Worm (Caenorhabditis elegans) whole organism, L3 larva: ENCODE measurements around the gene nspd-4.
A peak's percentile ranks its signal among the peaks of the same experiment; 100 is the strongest.
"Not testable (repeated sequence)": the region's sequence is repeated elsewhere in the genome, so short reads cannot be mapped to it uniquely, and the experiment has no call there.

Source experiments
- R02D3.7 ChIP-seq: fragments of 150-350 bp; optimal IDR thresholded peaks from 2 replicates; lab custom pipeline; 2014; ENCODE audit warnings: missing biosample characterization, missing genetic modification characterization
- ZK546.5 ChIP-seq: sonication (generic microtip); optimal IDR thresholded peaks from 2 replicates; lab custom pipeline; 2017; ENCODE audit warnings: missing biosample characterization, missing genetic modification characterization
- ama-1 ChIP-seq: fragments of 150-350 bp; optimal IDR thresholded peaks from 2 replicates; lab custom pipeline; 2018
- ceh-16 ChIP-seq: sonication (generic microtip); optimal IDR thresholded peaks from 2 replicates; lab custom pipeline; 2017; ENCODE audit warnings: missing biosample characterization, missing genetic modification characterization
- ceh-28 ChIP-seq: fragments of 150-350 bp; optimal IDR thresholded peaks from 2 replicates; lab custom pipeline; 2014; ENCODE audit warnings: missing biosample characterization, missing genetic modification reagents, missing genetic modification characterization
- daf-12 ChIP-seq: fragments of 150-350 bp; optimal IDR thresholded peaks from 2 replicates; lab custom pipeline; 2014; ENCODE audit warnings: missing biosample characterization, missing genetic modification reagents, missing genetic modification characterization
- egl-27 ChIP-seq: sonication (generic microtip); optimal IDR thresholded peaks from 4 replicates; lab custom pipeline; 2017; ENCODE audit warnings: missing biosample characterization, missing genetic modification reagents, missing genetic modification characterization
- egl-5 ChIP-seq: fragments of 150-350 bp; optimal IDR thresholded peaks from 2 replicates; lab custom pipeline; 2017; ENCODE audit warnings: missing biosample characterization, missing genetic modification reagents, missing genetic modification characterization, inconsistent platforms
- elt-1 ChIP-seq: fragments of 150-350 bp; optimal IDR thresholded peaks from 2 replicates; lab custom pipeline; 2014; ENCODE audit warnings: missing biosample characterization, missing genetic modification characterization
- elt-2 ChIP-seq: sonication (generic microtip); optimal IDR thresholded peaks from 2 replicates; lab custom pipeline; 2016; ENCODE audit warnings: missing genetic modification reagents, mild to moderate bottlenecking, missing genetic modification characterization, missing compliant biosample characterization
- elt-3 ChIP-seq, 3 experiments: fragments of 150-350 bp in 1 of 3; sonication (generic microtip) in 2 of 3; optimal IDR thresholded peaks; 2 replicates in 2 of 3; 4 replicates in 1 of 3; lab custom pipeline; 2014 to 2017; ENCODE audit warnings: missing biosample characterization in 3 of 3, missing genetic modification characterization in 3 of 3
- eor-1 ChIP-seq, 2 experiments: fragments of 150-350 bp; optimal IDR thresholded peaks; 2 replicates each; lab custom pipeline; 2014 to 2018; ENCODE audit warnings: missing biosample characterization in 2 of 2, missing genetic modification characterization in 2 of 2
- fkh-10 ChIP-seq: sonication (generic microtip); optimal IDR thresholded peaks from 2 replicates; lab custom pipeline; 2017; ENCODE audit warnings: missing biosample characterization, missing genetic modification reagents, missing genetic modification characterization
- fkh-2 ChIP-seq: fragments of 150-350 bp; optimal IDR thresholded peaks from 2 replicates; lab custom pipeline; 2014; ENCODE audit warnings: missing biosample characterization, missing genetic modification reagents, missing genetic modification characterization
- fos-1 ChIP-seq: fragments of 150-350 bp; optimal IDR thresholded peaks from 2 replicates; lab custom pipeline; 2014; ENCODE audit warnings: missing biosample characterization, missing genetic modification characterization
- hmg-11 ChIP-seq: sonication (generic microtip); optimal IDR thresholded peaks from 2 replicates; lab custom pipeline; 2016; ENCODE audit warnings: missing genetic modification characterization, missing compliant biosample characterization
- jun-1 ChIP-seq: fragments of 150-350 bp; optimal IDR thresholded peaks from 2 replicates; lab custom pipeline; 2014; ENCODE audit warnings: missing biosample characterization, missing genetic modification reagents, missing genetic modification characterization
- lin-39 ChIP-seq: fragments of 150-350 bp; optimal IDR thresholded peaks from 2 replicates; lab custom pipeline; 2018; ENCODE audit warnings: missing biosample characterization, missing genetic modification reagents, missing genetic modification characterization
- lsy-12 ChIP-seq: sonication (generic microtip); optimal IDR thresholded peaks from 2 replicates; lab custom pipeline; 2016; ENCODE audit warnings: mild to moderate bottlenecking, missing genetic modification characterization, missing compliant biosample characterization
- mdl-1 ChIP-seq: fragments of 150-350 bp; optimal IDR thresholded peaks from 2 replicates; lab custom pipeline; 2014; ENCODE audit warnings: missing biosample characterization, missing genetic modification characterization
- mml-1 ChIP-seq: fragments of 150-350 bp; sonication (generic microtip); optimal IDR thresholded peaks from 3 replicates; lab custom pipeline; 2014; ENCODE audit warnings: missing biosample characterization, missing genetic modification characterization
- nfya-1 ChIP-seq: sonication (generic microtip); optimal IDR thresholded peaks from 2 replicates; lab custom pipeline; 2017; ENCODE audit warnings: missing genetic modification characterization, mild to moderate bottlenecking, missing compliant biosample characterization, antibody characterized with exemption, moderate library complexity; ENCODE audit not compliant: insufficient read depth
- nhr-11 ChIP-seq: fragments of 150-350 bp; optimal IDR thresholded peaks from 2 replicates; lab custom pipeline; 2014; ENCODE audit warnings: missing biosample characterization, missing genetic modification characterization
- nhr-12 ChIP-seq: fragments of 150-350 bp; optimal IDR thresholded peaks from 2 replicates; lab custom pipeline; 2014; ENCODE audit warnings: missing biosample characterization, missing genetic modification characterization
- nhr-23 ChIP-seq: fragments of 150-350 bp; optimal IDR thresholded peaks from 2 replicates; lab custom pipeline; 2014; ENCODE audit warnings: missing biosample characterization, missing genetic modification reagents, missing genetic modification characterization
- nhr-237 ChIP-seq: fragments of 150-350 bp; optimal IDR thresholded peaks from 2 replicates; lab custom pipeline; 2014; ENCODE audit warnings: missing biosample characterization, missing genetic modification characterization
- nhr-25 ChIP-seq: sonication (generic microtip); optimal IDR thresholded peaks from 2 replicates; lab custom pipeline; 2017; ENCODE audit warnings: missing biosample characterization, missing genetic modification characterization
- nhr-28 ChIP-seq: fragments of 150-350 bp; optimal IDR thresholded peaks from 2 replicates; lab custom pipeline; 2014; ENCODE audit warnings: missing biosample characterization, missing genetic modification characterization
- nhr-43 ChIP-seq: sonication (generic microtip); optimal IDR thresholded peaks from 2 replicates; lab custom pipeline; 2016; ENCODE audit warnings: mild to moderate bottlenecking, missing genetic modification characterization, missing compliant biosample characterization; ENCODE audit not compliant: poor library complexity, severe bottlenecking
- nhr-67 ChIP-seq: fragments of 150-350 bp; optimal IDR thresholded peaks from 2 replicates; lab custom pipeline; 2014; ENCODE audit warnings: missing biosample characterization, missing genetic modification characterization
- nhr-76 ChIP-seq: fragments of 150-350 bp; sonication (generic microtip); optimal IDR thresholded peaks from 5 replicates; lab custom pipeline; 2014; ENCODE audit warnings: missing biosample characterization, missing genetic modification characterization
- nhr-77 ChIP-seq: fragments of 150-350 bp; optimal IDR thresholded peaks from 2 replicates; lab custom pipeline; 2014; ENCODE audit warnings: missing biosample characterization, missing genetic modification characterization
- pha-4 ChIP-seq: fragments of 150-350 bp; optimal IDR thresholded peaks from 2 replicates; lab custom pipeline; 2014; ENCODE audit warnings: missing biosample characterization, missing genetic modification reagents, missing genetic modification characterization
- pqm-1 ChIP-seq: fragments of 150-350 bp; optimal IDR thresholded peaks from 2 replicates; lab custom pipeline; 2017; ENCODE audit warnings: missing biosample characterization, missing genetic modification characterization, inconsistent platforms
- sea-2 ChIP-seq: fragments of 150-350 bp; sonication (generic microtip); optimal IDR thresholded peaks from 4 replicates; lab custom pipeline; 2014; ENCODE audit warnings: missing biosample characterization, missing genetic modification reagents, missing genetic modification characterization
- snpc-4 ChIP-seq: fragments of 150-350 bp; optimal IDR thresholded peaks from 2 replicates; lab custom pipeline; 2014; ENCODE audit warnings: missing biosample characterization, missing genetic modification characterization
- unc-39 ChIP-seq: sonication (generic microtip); optimal IDR thresholded peaks from 4 replicates; lab custom pipeline; 2017; ENCODE audit warnings: missing biosample characterization, missing genetic modification characterization
- unc-62 ChIP-seq: fragments of 150-350 bp; sonication (generic microtip); optimal IDR thresholded peaks from 4 replicates; lab custom pipeline; 2014; ENCODE audit warnings: missing biosample characterization, missing genetic modification reagents, missing genetic modification characterization
- zag-1 ChIP-seq: fragments of 150-350 bp; optimal IDR thresholded peaks from 2 replicates; lab custom pipeline; 2014; ENCODE audit warnings: missing biosample characterization, missing genetic modification characterization
- ztf-11 ChIP-seq: fragments of 150-350 bp; optimal IDR thresholded peaks from 2 replicates; lab custom pipeline; 2014; ENCODE audit warnings: missing biosample characterization, missing genetic modification characterization
- ztf-4 ChIP-seq: fragments of 150-350 bp; optimal IDR thresholded peaks from 2 replicates; lab custom pipeline; 2014; ENCODE audit warnings: missing biosample characterization, missing genetic modification characterization

The nspd-4 gene

ce11 chrII:4857873-4858364, 15.5 kb downstream of the nspd-4 start, which contains the start of gene F11G11.5:
F11G11.5 (plus strand) TSS chrII:4857923.
- TF ChIP-seq ama-1 (lab: Kevin White, UChicago) = peak; percentile 76
- TF ChIP-seq elt-2 (tag; lab: Kevin White, UChicago) = no peak
- TF ChIP-seq unc-39 (tag; lab: Kevin White, UChicago) = no peak
- TF ChIP-seq sea-2 (GFP tag; lab: Kevin White, UChicago) = no peak
- TF ChIP-seq nhr-12 = no peak
- peak; percentile 4 for TF ChIP-seq nhr-43 (tag; lab: Kevin White, UChicago)
- TF ChIP-seq ztf-11 (tag; lab: Kevin White, UChicago) = no peak
- no peak for TF ChIP-seq elt-3 (tag; optimal IDR thresholded peaks at IDR 0.05; lab: Kevin White, UChicago)

DNA sequence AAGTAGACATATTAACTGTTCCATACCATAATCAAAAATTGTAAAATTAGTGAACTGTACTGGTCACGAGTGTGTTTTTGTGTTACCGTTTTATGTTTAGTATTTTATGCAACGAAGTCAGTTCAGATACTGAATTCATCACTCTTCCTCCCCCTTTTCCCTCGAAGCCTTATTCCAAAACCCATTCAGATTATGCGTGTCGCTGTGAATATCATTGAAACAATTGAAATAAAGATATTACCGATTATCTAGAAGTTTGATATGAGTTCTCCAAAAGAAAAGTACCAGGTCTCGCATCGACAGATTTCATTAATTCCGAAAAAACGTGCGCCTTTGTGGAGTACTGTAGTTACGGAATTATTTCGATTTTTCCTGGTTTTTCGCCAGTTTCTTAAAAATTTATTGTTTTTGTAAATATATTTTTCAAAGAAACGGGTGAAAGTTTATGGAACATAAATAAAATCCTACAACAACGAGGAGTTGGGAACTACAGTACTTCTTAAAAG, 16.6 kb downstream of the nspd-4 start:
- peak; percentile 4 for TF ChIP-seq elt-2 (tag; lab: Kevin White, UChicago)
- TF ChIP-seq nfya-1 (tag; lab: Kevin White, UChicago) = no peak
- TF ChIP-seq ama-1 (lab: Kevin White, UChicago) = peak; percentile 46
- no peak for TF ChIP-seq nhr-237 (tag; lab: Kevin White, UChicago)
- no peak for TF ChIP-seq fkh-2 (tag; lab: Kevin White, UChicago)
- TF ChIP-seq zag-1 (tag; lab: Kevin White, UChicago) = no peak
- no peak for TF ChIP-seq nhr-43 (tag; lab: Kevin White, UChicago)
- peak; percentile 12 for TF ChIP-seq lsy-12 (tag; lab: Kevin White, UChicago)
- no peak for TF ChIP-seq nhr-12

- not testable (repeated sequence) for TF ChIP-seq fos-1; ceh-16 (tag; lab: Kevin White, UChicago); nhr-77
Measured at ce11 chrII:4860260-4860659, 17.9 kb downstream of the nspd-4 start, which contains the start of the genes nspd-5 and F11G11.4. nspd-5 (minus strand) TSS chrII:4860360. F11G11.4 (plus strand) TSS chrII:4860594.

DNA sequence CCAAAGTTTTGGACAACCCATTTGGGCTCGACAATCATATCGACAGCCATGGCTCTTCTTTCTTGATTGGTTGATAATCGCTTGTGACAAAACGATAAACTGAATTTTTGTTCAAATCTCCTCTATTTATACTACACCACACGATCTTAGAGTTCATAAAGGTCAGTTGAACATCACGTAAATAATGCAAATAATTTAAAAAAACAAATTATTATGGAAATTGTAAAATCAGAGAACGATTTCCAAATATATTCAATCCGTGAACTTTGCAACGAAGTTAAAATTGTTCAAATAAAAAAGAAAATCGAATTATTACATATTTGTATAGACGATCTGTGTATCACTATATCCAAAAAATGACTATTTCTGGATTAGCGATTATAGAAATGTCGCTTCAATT, 20.9 kb downstream of the nspd-4 start, which contains the start of the genes mpst-4 and F11G11.14:
mpst-4 (minus strand) TSS at position 101 of the 400 bp plus-strand sequence.
F11G11.14 (plus strand) TSS at position 325 of the 400 bp plus-strand sequence.
- TF ChIP-seq nhr-28 (no peak), egl-27 (tag; lab: Kevin White, UChicago) (no peak), nhr-23 (tag; lab: Kevin White, UChicago) (no peak), nhr-76 (tag; lab: Kevin White, UChicago) (no peak), nfya-1 (tag; lab: Kevin White, UChicago) (no peak), nhr-12 (no peak), hmg-11 (tag; lab: Kevin White, UChicago) (no peak), jun-1 (tag; lab: Kevin White, UChicago) (no peak), elt-2 (tag; lab: Kevin White, UChicago) (no peak), elt-1 (tag; lab: Kevin White, UChicago) (no peak), snpc-4 (tag; lab: Kevin White, UChicago) (no peak)

DNA sequence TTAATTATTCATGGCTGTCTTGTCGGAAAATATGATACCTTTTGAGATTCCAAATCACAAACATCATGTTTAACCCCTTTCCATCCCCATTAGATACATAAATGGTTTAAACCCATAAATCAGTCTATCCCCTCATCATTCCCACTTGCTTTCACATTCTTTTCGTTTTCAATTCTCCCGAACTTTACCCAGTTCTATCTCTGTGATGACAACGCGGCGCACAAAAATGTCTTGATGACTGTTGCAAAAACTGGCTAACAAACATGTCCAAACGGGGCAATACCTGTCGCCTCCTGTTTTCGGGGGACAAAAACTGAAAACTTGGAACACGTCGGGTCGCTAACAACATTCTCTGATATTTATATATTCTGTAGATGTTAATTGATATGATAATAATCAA, 23.6 kb downstream of the nspd-4 start:
- peak; percentile 91 for TF ChIP-seq ama-1 (lab: Kevin White, UChicago)
- TF ChIP-seq nhr-76 (tag; lab: Kevin White, UChicago) = no peak
- no peak for TF ChIP-seq hmg-11 (tag; lab: Kevin White, UChicago)
- TF ChIP-seq nhr-77 = peak; percentile 16
- TF ChIP-seq ztf-11 (tag; lab: Kevin White, UChicago) = no peak
- no peak for TF ChIP-seq lsy-12 (tag; lab: Kevin White, UChicago)
- peak; percentile 64 for TF ChIP-seq nhr-23 (tag; lab: Kevin White, UChicago)
- no peak for TF ChIP-seq fos-1
- TF ChIP-seq nhr-11 (tag; lab: Kevin White, UChicago) = no peak
- TF ChIP-seq ZK546.5 = no peak
- TF ChIP-seq nhr-67 = no peak
- TF ChIP-seq daf-12 = no peak
- peak in 1 of 3 experiments; percentile 73 for TF ChIP-seq elt-3 (tag; optimal IDR thresholded peaks at IDR 0.05; lab: Kevin White, UChicago)
- TF ChIP-seq sea-2 (GFP tag; lab: Kevin White, UChicago) = no peak
- TF ChIP-seq ceh-28 (tag; lab: Kevin White, UChicago) = no peak
- peak; percentile 50 for TF ChIP-seq unc-62 (GFP tag; lab: Kevin White, UChicago)
- TF ChIP-seq pha-4 = no peak
- TF ChIP-seq nhr-25 = peak; percentile 78
- TF ChIP-seq nhr-12 = no peak
- TF ChIP-seq fkh-10 (GFP tag; lab: Kevin White, UChicago) = no peak
- TF ChIP-seq pqm-1 = no peak
- TF ChIP-seq egl-5 (tag; lab: Kevin White, UChicago) = no peak
- TF ChIP-seq mdl-1 (tag; lab: Kevin White, UChicago) = no peak
- peak; percentile 74 for TF ChIP-seq nhr-43 (tag; lab: Kevin White, UChicago)
- no peak for TF ChIP-seq eor-1 (tag; optimal IDR thresholded peaks at IDR 0.05; lab: Kevin White, UChicago)
- TF ChIP-seq unc-39 (tag; lab: Kevin White, UChicago) = no peak
- TF ChIP-seq nhr-28 = no peak
- no peak for TF ChIP-seq jun-1 (tag; lab: Kevin White, UChicago)
- TF ChIP-seq R02D3.7 (tag; lab: Kevin White, UChicago) = peak; percentile 28
- TF ChIP-seq ztf-4 (tag; lab: Kevin White, UChicago) = no peak
- no peak for TF ChIP-seq lin-39 (tag; lab: Kevin White, UChicago)
- TF ChIP-seq mml-1 = no peak
